Worm (Caenorhabditis elegans) whole organism, midembryonic: Measurements from ENCODE around the gene pigt-1.

Source experiments
- flt-1 ChIP-seq: fragments of 200-800 bp; sonication (Bioruptor generic); IDR thresholded peaks from 2 replicates; pipeline ENCODE4 v1.3.6; 2022; ENCODE audit warnings: missing genetic modification characterization, missing compliant biosample characterization
- klf-2 ChIP-seq: fragments of 200-800 bp; sonication (Bioruptor generic); conservative IDR thresholded peaks from 2 replicates; pipeline ENCODE4 v1.3.6; 2022; ENCODE audit warnings: missing genetic modification reagents, missing genetic modification characterization, missing compliant biosample characterization

- no peak for TF ChIP-seq klf-2 (GFP tag; lab: Robert Waterston, UW)
- TF ChIP-seq flt-1 (GFP tag; lab: Robert Waterston, UW), result no peak
These were observed 49.5 kb downstream of the pigt-1 start, which contains the start of gene zzz-1 for ce11 chrV:10909071-10909470.
